Worm (Caenorhabditis elegans): ENCODE measurements around the gene csa-1.

DNA sequence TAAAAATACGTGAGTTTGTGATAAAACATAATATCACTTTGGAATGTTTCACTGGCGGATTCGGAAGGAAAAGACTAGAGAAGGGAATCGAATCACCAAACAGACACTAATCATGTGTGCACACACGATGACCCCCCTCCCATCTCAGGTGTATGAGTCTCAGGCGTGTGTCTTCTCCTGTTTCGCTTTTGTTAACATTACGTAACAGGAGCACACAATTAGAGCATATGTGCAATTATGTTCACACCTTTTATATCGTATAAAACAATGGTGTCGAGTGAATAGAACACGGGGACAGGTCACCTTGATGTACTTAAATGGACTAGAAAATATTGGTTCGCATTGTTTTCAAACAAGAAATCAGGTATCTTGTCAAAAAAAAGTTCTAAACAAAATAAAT, 2.7 kb downstream of the csa-1 start:
- no peak for TF ChIP-seq hnd-1 (tag; optimal IDR thresholded peaks at IDR 0.05)
- no peak for TF ChIP-seq ama-1 (optimal IDR thresholded peaks at IDR 0.05)
- TF ChIP-seq tbx-11 (GFP tag; IDR thresholded peaks at IDR 0.05), result no peak
- TF ChIP-seq ets-7 (tag; optimal IDR thresholded peaks at IDR 0.05), result no peak
- TF ChIP-seq pes-1 (GFP tag; IDR thresholded peaks at IDR 0.05), result no peak
- no peak for TF ChIP-seq tbx-37 (GFP tag; conservative IDR thresholded peaks at IDR 0.05)
- no peak for TF ChIP-seq flt-1 (GFP tag; IDR thresholded peaks at IDR 0.05)
- TF ChIP-seq B0310.2 (tag; optimal IDR thresholded peaks at IDR 0.05), result no peak
- no peak for TF ChIP-seq hmbx-1 (tag; optimal IDR thresholded peaks at IDR 0.05)
- no peak for TF ChIP-seq tra-4 (tag; optimal IDR thresholded peaks at IDR 0.05)
- TF ChIP-seq hmg-4 (GFP tag; optimal IDR thresholded peaks at IDR 0.05), result peak; percentile 25
- no peak for TF ChIP-seq ceh-36 (tag; optimal IDR thresholded peaks at IDR 0.05)

Data from whole organism, early embryonic.